Worm (Caenorhabditis elegans) whole organism, mixed stage, embryonic: ENCODE data around the gene rps-5.

Experiments used
- ces-1 ChIP-seq: fragments of 150-350 bp; optimal IDR thresholded peaks from 2 replicates; lab custom pipeline; 2014; ENCODE audit warnings: missing biosample characterization, missing genetic modification reagents, missing genetic modification characterization
- elt-3 ChIP-seq: fragments of 150-350 bp; optimal IDR thresholded peaks from 2 replicates; lab custom pipeline; 2014; ENCODE audit warnings: missing biosample characterization, missing genetic modification characterization
- ztf-11 ChIP-seq: fragments of 150-350 bp; optimal IDR thresholded peaks from 2 replicates; lab custom pipeline; 2014; ENCODE audit warnings: missing biosample characterization, missing genetic modification characterization

DNA sequence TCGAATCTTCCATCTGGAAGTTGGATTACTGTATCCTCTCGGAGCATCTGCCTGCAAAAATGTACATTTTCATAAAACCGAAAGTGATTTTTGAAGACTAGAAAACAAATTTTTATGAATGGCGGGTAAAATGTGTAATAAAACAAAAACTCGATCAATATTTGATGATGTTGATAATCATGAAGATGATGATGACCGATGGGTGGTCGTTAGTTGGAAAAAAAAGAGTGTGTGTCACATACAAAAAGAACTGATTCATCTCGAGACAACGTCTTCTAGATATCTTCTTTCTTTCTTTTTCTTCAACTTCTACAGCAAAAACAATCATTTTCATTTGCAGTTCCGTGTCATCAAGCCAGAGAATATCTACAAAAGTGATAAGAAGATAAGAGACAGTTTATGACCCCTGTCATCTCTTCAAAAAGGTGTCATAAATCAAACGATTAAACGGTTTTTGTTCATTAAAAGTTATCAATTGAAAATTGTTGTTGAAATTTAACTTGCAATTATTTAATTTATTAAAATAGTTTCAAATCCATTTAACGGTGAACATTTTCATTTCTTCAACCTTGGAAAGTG, 18.3 kb downstream of the rps-5 start, which contains the start of gene bcc-1:
- TF ChIP-seq ces-1: no peak
- no peak for TF ChIP-seq elt-3
- no peak for TF ChIP-seq ztf-11 (tag; lab: Kevin White, UChicago)
